Worm (Caenorhabditis elegans): ENCODE results near the gene nhr-260.
A peak's percentile ranks its signal among the peaks of the same experiment; 100 is the strongest.
"Not testable (repeated sequence)": the region's sequence is repeated elsewhere in the genome, so short reads cannot be mapped to it uniquely, and the experiment has no call there.

The nhr-260 gene

ce11 chrV:1511537-1511936 is at the start of gene nhr-260:
Gene nhr-260 (minus strand): TSS chrV:1511637.
- no peak for TF ChIP-seq hlh-13 (GFP tag; optimal IDR thresholded peaks at IDR 0.05)
- TF ChIP-seq madf-2 (tag; optimal IDR thresholded peaks at IDR 0.05): no peak
- TF ChIP-seq lin-11 (tag; optimal IDR thresholded peaks at IDR 0.05): no peak
- TF ChIP-seq unc-3 (GFP tag; conservative IDR thresholded peaks at IDR 0.05): no peak
- no peak for TF ChIP-seq unc-3 (tag; optimal IDR thresholded peaks at IDR 0.05)

- TF ChIP-seq ceh-45 (GFP tag; IDR thresholded peaks at IDR 0.05) (peak; percentile 88), unc-3 (GFP tag; conservative IDR thresholded peaks at IDR 0.05) (peak; percentile 72), sox-2 (GFP tag; IDR thresholded peaks at IDR 0.05) (peak; percentile 39)
- TF ChIP-seq unc-3 (tag; optimal IDR thresholded peaks at IDR 0.05): not testable (repeated sequence)
Measured at ce11 chrV:1561169-1561568, 49.7 kb upstream of the nhr-260 start.

- TF ChIP-seq T23F11.4 (GFP tag; optimal IDR thresholded peaks at IDR 0.05) (no peak), ceh-45 (GFP tag; IDR thresholded peaks at IDR 0.05) (no peak), ceh-19 (GFP tag; optimal IDR thresholded peaks at IDR 0.05) (no peak), elt-2 (tag; optimal IDR thresholded peaks at IDR 0.05) (no peak), dmd-4 (tag; optimal IDR thresholded peaks at IDR 0.05; ENCODE audit: borderline replicate concordance) (no peak), pag-3 (tag; optimal IDR thresholded peaks at IDR 0.05; ENCODE audit: borderline replicate concordance) (no peak), npax-4 (tag; optimal IDR thresholded peaks at IDR 0.05) (no peak), unc-3 (GFP tag; conservative IDR thresholded peaks at IDR 0.05) (no peak), unc-3 (tag; optimal IDR thresholded peaks at IDR 0.05) (no peak), unc-86 (tag; optimal IDR thresholded peaks at IDR 0.05) (no peak), ttx-3 (tag; optimal IDR thresholded peaks at IDR 0.05) (no peak), ets-4 (tag; optimal IDR thresholded peaks at IDR 0.05) (no peak), tbx-2 (tag; optimal IDR thresholded peaks at IDR 0.05) (no peak)
Measured at ce11 chrV:1558113-1558512, 46.7 kb upstream of the nhr-260 start.

ce11 chrV:1555072-1555471 is 43.6 kb upstream of the nhr-260 start:
- TF ChIP-seq lin-11 (tag; optimal IDR thresholded peaks at IDR 0.05) (no peak), ceh-45 (GFP tag; IDR thresholded peaks at IDR 0.05) (no peak), elt-2 (tag; optimal IDR thresholded peaks at IDR 0.05) (peak; percentile 86)

ce11 chrV:1553004-1553403 is 41.6 kb upstream of the nhr-260 start, which contains the start of gene srsx-8:
Gene srsx-8 (minus strand): TSS chrV:1553104.
- TF ChIP-seq ceh-19 (GFP tag; optimal IDR thresholded peaks at IDR 0.05) (no peak), ztf-16 (tag; optimal IDR thresholded peaks at IDR 0.05) (no peak), lin-11 (tag; optimal IDR thresholded peaks at IDR 0.05) (no peak), nfya-1 (tag; optimal IDR thresholded peaks at IDR 0.05) (no peak), T23F11.4 (GFP tag; optimal IDR thresholded peaks at IDR 0.05) (no peak), ceh-6 (GFP tag; optimal IDR thresholded peaks at IDR 0.05) (no peak), ceh-22 (tag; optimal IDR thresholded peaks at IDR 0.05) (no peak), C08G9.2 (tag; optimal IDR thresholded peaks at IDR 0.05) (no peak), ceh-30 (tag; optimal IDR thresholded peaks at IDR 0.05) (no peak), pha-4 (tag; optimal IDR thresholded peaks at IDR 0.05) (no peak)

ce11 chrV:1551143-1551542 is 39.7 kb upstream of the nhr-260 start:
- TF ChIP-seq lim-6 (tag; optimal IDR thresholded peaks at IDR 0.05): no peak
- TF ChIP-seq C38D4.7 (GFP tag; optimal IDR thresholded peaks at IDR 0.05): no peak
- TF ChIP-seq sdc-2 (tag; optimal IDR thresholded peaks at IDR 0.05): no peak
- no peak for TF ChIP-seq pag-3 (tag; optimal IDR thresholded peaks at IDR 0.05; ENCODE audit: borderline replicate concordance)
- TF ChIP-seq hlh-13 (GFP tag; optimal IDR thresholded peaks at IDR 0.05): no peak
- no peak for TF ChIP-seq hlh-15 (tag; optimal IDR thresholded peaks at IDR 0.05)
- TF ChIP-seq odd-2 (tag; optimal IDR thresholded peaks at IDR 0.05): no peak

ce11 chrV:1550697-1551096 is 39.3 kb upstream of the nhr-260 start:
- TF ChIP-seq nhr-232 (tag; optimal IDR thresholded peaks at IDR 0.05) (no peak), gmeb-2 (tag; optimal IDR thresholded peaks at IDR 0.05) (no peak), rnt-1 (tag; optimal IDR thresholded peaks at IDR 0.05) (no peak), hlh-15 (tag; optimal IDR thresholded peaks at IDR 0.05) (no peak), eyg-1 (tag; optimal IDR thresholded peaks at IDR 0.05) (no peak), fkh-10 (GFP tag; optimal IDR thresholded peaks at IDR 0.05) (no peak), C08G9.2 (tag; optimal IDR thresholded peaks at IDR 0.05) (no peak), ztf-16 (tag; optimal IDR thresholded peaks at IDR 0.05) (no peak), npax-4 (tag; optimal IDR thresholded peaks at IDR 0.05) (no peak), che-1 (tag; optimal IDR thresholded peaks at IDR 0.05) (no peak), C38D4.7 (GFP tag; optimal IDR thresholded peaks at IDR 0.05) (no peak), madf-2 (tag; optimal IDR thresholded peaks at IDR 0.05) (no peak), ceh-24 (tag; optimal IDR thresholded peaks at IDR 0.05) (no peak), elt-4 (tag; optimal IDR thresholded peaks at IDR 0.05) (no peak)

Measured in whole organism, late embryonic.